Fruit fly (Drosophila melanogaster): Measurements from ENCODE around the gene CG5439.

The CG5439 gene

DNA sequence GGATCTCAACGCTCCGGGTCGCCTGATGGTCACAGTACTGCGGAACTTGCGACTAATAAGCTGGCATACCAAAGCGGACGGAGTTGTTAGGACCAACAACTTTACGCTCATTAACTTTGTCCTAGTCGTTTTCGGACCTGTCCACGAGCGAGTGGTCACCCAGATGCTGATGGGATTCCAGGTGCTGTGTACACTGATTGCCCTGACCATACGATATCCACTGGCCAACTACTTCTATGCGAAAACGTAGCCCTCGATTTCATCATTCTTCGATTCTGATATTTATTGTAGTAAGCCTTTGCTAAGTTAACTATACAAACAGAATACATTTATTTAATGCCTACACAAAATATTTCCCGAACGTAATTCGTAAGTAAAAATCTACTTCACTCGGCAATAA lies 6.2 kb downstream of the CG5439 start, which contains the start of gene Rsph1:
Gene Rsph1, plus strand, starts transcription at position 301 of the 400 bp plus-strand sequence.
- TF ChIP-seq Med (GFP tag): peak; percentile 20
- no peak for TF ChIP-seq hkb (optimal IDR thresholded peaks at IDR 0.05)
- TF ChIP-seq hkb (GFP tag; IDR thresholded peaks at IDR 0.05): no peak

DNA sequence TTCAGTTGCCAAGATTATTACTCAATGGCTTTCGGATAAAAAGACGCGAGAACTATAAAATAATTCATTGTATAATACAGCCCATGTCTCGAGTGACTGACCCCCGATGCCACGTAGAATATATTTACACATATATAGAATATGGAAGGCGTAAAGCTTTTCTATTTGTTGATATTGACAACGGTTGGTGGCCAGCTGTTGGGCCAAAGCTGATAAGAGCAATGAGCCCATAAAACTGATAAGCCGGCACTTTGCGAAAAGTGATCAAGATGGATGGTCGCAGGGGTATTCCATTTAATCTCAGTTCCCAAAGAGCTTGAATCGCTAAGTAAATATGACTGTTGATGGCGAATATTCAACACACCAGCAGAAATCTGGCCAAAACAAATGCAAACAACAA lies 13.6 kb downstream of the CG5439 start:
- TF ChIP-seq CoRest (tag; optimal IDR thresholded peaks at IDR 0.05) (no peak), Nf-YA (GFP tag; IDR thresholded peaks at IDR 0.05) (no peak), CG12236 (GFP tag; optimal IDR thresholded peaks at IDR 0.05) (no peak), Dref (GFP tag; IDR thresholded peaks at IDR 0.05) (no peak), hbn (GFP tag; IDR thresholded peaks at IDR 0.05; ENCODE audit: partially characterized antibody) (no peak), Deaf1 (tag; optimal IDR thresholded peaks at IDR 0.05) (no peak), CG6683 (GFP tag; optimal IDR thresholded peaks at IDR 0.05) (no peak), Dek (tag; optimal IDR thresholded peaks at IDR 0.05) (no peak), CG4617 (GFP tag; optimal IDR thresholded peaks at IDR 0.05; ENCODE audit: borderline replicate concordance) (no peak), inv (GFP tag; IDR thresholded peaks at IDR 0.05; ENCODE audit: partially characterized antibody) (no peak), Hand (GFP tag; optimal IDR thresholded peaks at IDR 0.05) (peak; percentile 10), kay (GFP tag; optimal IDR thresholded peaks at IDR 0.05) (no peak), Dbx (GFP tag; IDR thresholded peaks at IDR 0.05) (0 out of 3 replicates have a peak, but pooled peaks have one; percentile 37), cg (GFP tag; optimal IDR thresholded peaks at IDR 0.05) (no peak), CG10209 (GFP tag; optimal IDR thresholded peaks at IDR 0.05) (no peak), Gsc (GFP tag; IDR thresholded peaks at IDR 0.05) (no peak), CG7987 (GFP tag; optimal IDR thresholded peaks at IDR 0.05) (peak; percentile 12), Med (GFP tag) (peak; percentile 62), pros (GFP tag; optimal IDR thresholded peaks at IDR 0.05) (no peak), BtbVII (GFP tag; optimal IDR thresholded peaks at IDR 0.05) (peak; percentile 17), Optix (GFP tag; IDR thresholded peaks at IDR 0.05) (no peak), MTF-1 (GFP tag; optimal IDR thresholded peaks at IDR 0.05; ENCODE audit: borderline replicate concordance) (peak; percentile 32), Ada2b (GFP tag; IDR thresholded peaks at IDR 0.05) (no peak), CG18011 (GFP tag; optimal IDR thresholded peaks at IDR 0.05) (no peak), lab (GFP tag; optimal IDR thresholded peaks at IDR 0.05) (peak; percentile 90), NFAT (GFP tag; IDR thresholded peaks at IDR 0.05) (no peak), CG1603 (tag; optimal IDR thresholded peaks at IDR 0.05) (no peak), Atf6 (GFP tag; IDR thresholded peaks at IDR 0.05) (peak; percentile 43; the same call in 1 of the 2 replicates), exex (tag; optimal IDR thresholded peaks at IDR 0.05) (peak; percentile 87), crp (GFP tag; optimal IDR thresholded peaks at IDR 0.05) (peak in 1 of 2 experiments; percentile 34), CG34376 (GFP tag; optimal IDR thresholded peaks at IDR 0.05) (peak; percentile 91), CG3726 (GFP tag; IDR thresholded peaks at IDR 0.05) (no peak), Hmr (GFP tag; optimal IDR thresholded peaks at IDR 0.05) (peak; percentile 32), eve (GFP tag; optimal IDR thresholded peaks at IDR 0.05) (no peak), HmgZ (tag; optimal IDR thresholded peaks at IDR 0.05) (peak; percentile 9), ftz-f1 (GFP tag; optimal IDR thresholded peaks at IDR 0.05) (no peak), CrebB (tag; optimal IDR thresholded peaks at IDR 0.05) (peak; percentile 27), knrl (GFP tag; IDR thresholded peaks at IDR 0.05; ENCODE audit: partially characterized antibody) (no peak), Trl (optimal IDR thresholded peaks at IDR 0.05) (no peak), Trl (GFP tag; optimal IDR thresholded peaks at IDR 0.05) (no peak), Tbp (GFP tag; optimal IDR thresholded peaks at IDR 0.05) (no peak), dysf (GFP tag; IDR thresholded peaks at IDR 0.05) (no peak), lbe (GFP tag; optimal IDR thresholded peaks at IDR 0.05) (peak; percentile 2), Fer1 (GFP tag; optimal IDR thresholded peaks at IDR 0.05) (peak; percentile 25), mld (GFP tag; IDR thresholded peaks at IDR 0.05; ENCODE audit: partially characterized antibody) (no peak), Pdp1 (GFP tag; optimal IDR thresholded peaks at IDR 0.05) (peak in 1 of 2 experiments; percentile 86), CG10462 (GFP tag; optimal IDR thresholded peaks at IDR 0.05) (no peak)
